Worm (Caenorhabditis elegans) whole organism, mixed stage, embryonic: Measurements from ENCODE around the gene ZK675.4.
A peak's percentile ranks its signal among the peaks of the same experiment; 100 is the strongest.

Experiments used
- M03D4.4 ChIP-seq: sonication (generic microtip); optimal IDR thresholded peaks from 2 replicates; lab custom pipeline; 2017; ENCODE audit warnings: mild to moderate bottlenecking, missing genetic modification characterization, missing compliant biosample characterization
- bed-3 ChIP-seq: fragments of 200-800 bp; sonication (Bioruptor generic); optimal IDR thresholded peaks from 3 replicates; lab custom pipeline; 2018; ENCODE audit warnings: mild to moderate bottlenecking, missing genetic modification characterization, moderate library complexity, missing compliant biosample characterization
- blmp-1 ChIP-seq: fragments of 150-350 bp; optimal IDR thresholded peaks from 2 replicates; lab custom pipeline; 2014; ENCODE audit warnings: missing biosample characterization, missing genetic modification characterization
- ceh-39 ChIP-seq: fragments of 150-350 bp; optimal IDR thresholded peaks from 2 replicates; lab custom pipeline; 2014; ENCODE audit warnings: missing biosample characterization, missing genetic modification characterization
- ceh-43 ChIP-seq: fragments of 200-800 bp; sonication (Bioruptor generic); optimal IDR thresholded peaks from 2 replicates; lab custom pipeline; 2018; ENCODE audit warnings: mild to moderate bottlenecking, missing genetic modification characterization, moderate library complexity, missing compliant biosample characterization
- ceh-83 ChIP-seq: fragments of 200-800 bp; sonication (Bioruptor generic); optimal IDR thresholded peaks from 2 replicates; lab custom pipeline; 2018; ENCODE audit warnings: mild to moderate bottlenecking, missing genetic modification characterization, missing compliant biosample characterization
- ces-1 ChIP-seq: fragments of 150-350 bp; optimal IDR thresholded peaks from 2 replicates; lab custom pipeline; 2014; ENCODE audit warnings: missing biosample characterization, missing genetic modification reagents, missing genetic modification characterization
- cnd-1 ChIP-seq: fragments of 200-800 bp; sonication (Bioruptor generic); optimal IDR thresholded peaks from 2 replicates; lab custom pipeline; 2018; ENCODE audit warnings: mild to moderate bottlenecking, missing genetic modification characterization, missing compliant biosample characterization
- drap-1 ChIP-seq: fragments of 200-800 bp; sonication (Bioruptor generic); optimal IDR thresholded peaks from 3 replicates; lab custom pipeline; 2018; ENCODE audit warnings: mild to moderate bottlenecking, missing genetic modification characterization, missing compliant biosample characterization
- elt-1 ChIP-seq: sonication (generic microtip); optimal IDR thresholded peaks from 2 replicates; lab custom pipeline; 2017; ENCODE audit warnings: missing genetic modification characterization, mild to moderate bottlenecking, missing compliant biosample characterization, antibody characterized with exemption, moderate library complexity, borderline replicate concordance; ENCODE audit not compliant: insufficient read depth
- elt-3 ChIP-seq: fragments of 150-350 bp; optimal IDR thresholded peaks from 2 replicates; lab custom pipeline; 2014; ENCODE audit warnings: missing biosample characterization, missing genetic modification characterization
- ham-2 ChIP-seq: fragments of 200-800 bp; sonication (Bioruptor generic); optimal IDR thresholded peaks from 2 replicates; lab custom pipeline; 2018; ENCODE audit warnings: mild to moderate bottlenecking, missing genetic modification characterization, missing compliant biosample characterization
- hlh-1 ChIP-seq: fragments of 150-350 bp; optimal IDR thresholded peaks from 2 replicates; lab custom pipeline; 2014; ENCODE audit warnings: missing biosample characterization, missing genetic modification reagents, missing genetic modification characterization
- lin-13 ChIP-seq: fragments of 150-350 bp; optimal IDR thresholded peaks from 2 replicates; lab custom pipeline; 2014; ENCODE audit warnings: missing biosample characterization, missing genetic modification characterization
- lsy-2 ChIP-seq: fragments of 150-350 bp; optimal IDR thresholded peaks from 2 replicates; lab custom pipeline; 2014; ENCODE audit warnings: missing biosample characterization, missing genetic modification characterization
- mep-1 ChIP-seq: fragments of 150-350 bp; optimal IDR thresholded peaks from 2 replicates; lab custom pipeline; 2017; ENCODE audit warnings: missing biosample characterization, missing genetic modification reagents, missing genetic modification characterization, inconsistent platforms
- nhr-12 ChIP-seq: fragments of 150-350 bp; optimal IDR thresholded peaks from 2 replicates; lab custom pipeline; 2014; ENCODE audit warnings: missing biosample characterization, missing genetic modification characterization
- nhr-237 ChIP-seq: fragments of 150-350 bp; optimal IDR thresholded peaks from 2 replicates; lab custom pipeline; 2014; ENCODE audit warnings: missing biosample characterization, missing genetic modification characterization
- nhr-28 ChIP-seq: fragments of 150-350 bp; optimal IDR thresholded peaks from 2 replicates; lab custom pipeline; 2014; ENCODE audit warnings: missing biosample characterization, missing genetic modification characterization
- nhr-76 ChIP-seq: sonication (generic microtip); optimal IDR thresholded peaks from 2 replicates; lab custom pipeline; 2017; ENCODE audit warnings: missing biosample characterization, missing genetic modification characterization
- pha-4 ChIP-seq: fragments of 150-350 bp; optimal IDR thresholded peaks from 2 replicates; lab custom pipeline; 2018; ENCODE audit warnings: missing biosample characterization, missing genetic modification reagents, missing genetic modification characterization
- sem-2 ChIP-seq: fragments of 200-800 bp; sonication (Bioruptor generic); optimal IDR thresholded peaks from 2 replicates; lab custom pipeline; 2018; ENCODE audit warnings: mild to moderate bottlenecking, missing genetic modification characterization, missing compliant biosample characterization
- sptf-1 ChIP-seq: sonication (generic microtip); optimal IDR thresholded peaks from 2 replicates; lab custom pipeline; 2017; ENCODE audit warnings: mild to moderate bottlenecking, missing genetic modification characterization, moderate library complexity, missing compliant biosample characterization
- tbx-8 ChIP-seq: fragments of 200-800 bp; sonication (Bioruptor generic); optimal IDR thresholded peaks from 2 replicates; lab custom pipeline; 2018; ENCODE audit warnings: mild to moderate bottlenecking, missing genetic modification characterization, moderate library complexity, missing compliant biosample characterization
- unc-120 ChIP-seq: sonication (generic microtip); optimal IDR thresholded peaks from 2 replicates; lab custom pipeline; 2017; ENCODE audit warnings: missing genetic modification characterization, missing compliant biosample characterization; ENCODE audit not compliant: poor library complexity, severe bottlenecking
- unc-62 ChIP-seq: fragments of 150-350 bp; optimal IDR thresholded peaks from 2 replicates; lab custom pipeline; 2014; ENCODE audit warnings: missing biosample characterization, missing genetic modification reagents, missing genetic modification characterization
- zip-8 ChIP-seq: fragments of 150-350 bp; optimal IDR thresholded peaks from 2 replicates; lab custom pipeline; 2014; ENCODE audit warnings: missing biosample characterization, missing genetic modification characterization
- ztf-11 ChIP-seq: fragments of 150-350 bp; optimal IDR thresholded peaks from 2 replicates; lab custom pipeline; 2014; ENCODE audit warnings: missing biosample characterization, missing genetic modification characterization

ZK675.4 gene

ce11 chrII:7940848-7941247 lies 29.7 kb downstream of the ZK675.4 start, which contains the start of gene ZK669.3:
ZK669.3 (plus strand) TSS chrII:7941148.
- TF ChIP-seq cnd-1 (tag; lab: Kevin White, UChicago) = no peak

- TF ChIP-seq ceh-39 = no peak
- no peak for TF ChIP-seq nhr-76 (tag; lab: Kevin White, UChicago)
- TF ChIP-seq ham-2 = no peak
- TF ChIP-seq unc-120 = no peak
- TF ChIP-seq ztf-11 (tag; lab: Kevin White, UChicago) = no peak
- no peak for TF ChIP-seq unc-62 (GFP tag; lab: Kevin White, UChicago)
- TF ChIP-seq, all 35 proteins: peak for 0
Observed at ce11 chrII:7944333-7944744, 33.2 kb downstream of the ZK675.4 start.

ce11 chrII:7945168-7945567 lies 34.1 kb downstream of the ZK675.4 start, which contains the start of gene dbt-1:
dbt-1 (minus strand) TSS chrII:7945206.
- TF ChIP-seq elt-1 (tag; lab: Kevin White, UChicago) (no peak), mep-1 (peak; percentile 65), nhr-76 (tag; lab: Kevin White, UChicago) (no peak), hlh-1 (tag; lab: Kevin White, UChicago) (peak; percentile 51), nhr-237 (peak; percentile 64), unc-62 (GFP tag; lab: Kevin White, UChicago) (peak; percentile 3), ces-1 (GFP tag; lab: Kevin White, UChicago) (peak; percentile 38), lin-13 (tag; lab: Kevin White, UChicago) (peak; percentile 45), lsy-2 (peak; percentile 74), pha-4 (tag; lab: Kevin White, UChicago) (peak; percentile 71)

- no peak for TF ChIP-seq cnd-1 (tag; lab: Kevin White, UChicago)
- no peak for TF ChIP-seq nhr-76 (tag; lab: Kevin White, UChicago)
- no peak for TF ChIP-seq nhr-28 (tag; lab: Kevin White, UChicago)
- no peak for TF ChIP-seq ceh-83 (GFP tag; lab: Kevin White, UChicago)
- TF ChIP-seq sem-2 = no peak
- TF ChIP-seq lsy-2 = no peak
- no peak for TF ChIP-seq zip-8 (tag; lab: Kevin White, UChicago)
- TF ChIP-seq M03D4.4 (tag; lab: Kevin White, UChicago) = no peak
- TF ChIP-seq unc-120 = no peak
- TF ChIP-seq elt-3 = no peak
- TF ChIP-seq hlh-1 (tag; lab: Kevin White, UChicago) = no peak
- no peak for TF ChIP-seq mep-1
Observed at ce11 chrII:7946830-7947425, 35.8 kb downstream of the ZK675.4 start, which contains the start of gene ZK669.5. ZK669.5 (minus strand) TSS chrII:7946880.

- TF ChIP-seq ztf-11 (tag; lab: Kevin White, UChicago) = no peak
- no peak for TF ChIP-seq tbx-8 (GFP tag; lab: Kevin White, UChicago)
- TF ChIP-seq nhr-28 (tag; lab: Kevin White, UChicago) = no peak
- no peak for TF ChIP-seq pha-4 (tag; lab: Kevin White, UChicago)
- TF ChIP-seq, all 35 proteins: peak for 0
Observed at ce11 chrII:7948278-7948677, 37.2 kb downstream of the ZK675.4 start.

- TF ChIP-seq cnd-1 (tag; lab: Kevin White, UChicago) (no peak), ces-1 (GFP tag; lab: Kevin White, UChicago) (no peak), nhr-76 (tag; lab: Kevin White, UChicago) (no peak), sptf-1 (tag; lab: Kevin White, UChicago) (no peak), nhr-12 (no peak), bed-3 (GFP tag; lab: Kevin White, UChicago) (no peak), lin-13 (tag; lab: Kevin White, UChicago) (no peak), blmp-1 (tag; lab: Kevin White, UChicago) (no peak), ceh-43 (no peak), lsy-2 (no peak), sem-2 (no peak), pha-4 (tag; lab: Kevin White, UChicago) (no peak), drap-1 (GFP tag; lab: Kevin White, UChicago) (no peak)
- TF ChIP-seq, all 35 proteins: peak for 0
Observed at ce11 chrII:7955548-7955947, 44.4 kb downstream of the ZK675.4 start.
